Worm (Caenorhabditis elegans) whole organism, late embryonic: ENCODE measurements around the gene R02D5.3.

ENCODE experiments used
- C08G9.2 ChIP-seq: sonication (generic microtip); optimal IDR thresholded peaks from 2 replicates; lab custom pipeline; 2016; ENCODE audit warnings: mild to moderate bottlenecking, missing genetic modification characterization, moderate library complexity, missing compliant biosample characterization
- F13H6.1 ChIP-seq: sonication (generic microtip); optimal IDR thresholded peaks from 2 replicates; lab custom pipeline; 2016; ENCODE audit warnings: missing genetic modification characterization, missing compliant biosample characterization
- K09A11.1 ChIP-seq: sonication (generic microtip); optimal IDR thresholded peaks from 2 replicates; lab custom pipeline; 2017; ENCODE audit warnings: antibody characterized with exemption, mild to moderate bottlenecking, missing genetic modification characterization, missing compliant biosample characterization; ENCODE audit not compliant: insufficient read depth
- T23F11.4 ChIP-seq: fragments of 200-800 bp; sonication (Bioruptor generic); optimal IDR thresholded peaks from 2 replicates; lab custom pipeline; 2018; ENCODE audit warnings: mild to moderate bottlenecking, missing genetic modification characterization, missing compliant biosample characterization
- Y22D7AL.16 ChIP-seq: sonication (generic microtip); optimal IDR thresholded peaks from 2 replicates; lab custom pipeline; 2016; ENCODE audit warnings: missing genetic modification characterization, missing compliant biosample characterization
- ahr-1 ChIP-seq: sonication (generic microtip); optimal IDR thresholded peaks from 2 replicates; lab custom pipeline; 2016; ENCODE audit warnings: missing genetic modification characterization, missing compliant biosample characterization
- ama-1 ChIP-seq: fragments of 150-350 bp; optimal IDR thresholded peaks from 2 replicates; lab custom pipeline; 2014
- ceh-14 ChIP-seq: sonication (generic microtip); optimal IDR thresholded peaks from 2 replicates; lab custom pipeline; 2016; ENCODE audit warnings: missing genotype, missing genetic modification characterization, missing compliant biosample characterization
- ceh-18 ChIP-seq: sonication (generic microtip); optimal IDR thresholded peaks from 2 replicates; lab custom pipeline; 2016; ENCODE audit warnings: missing genetic modification characterization, missing compliant biosample characterization
- ceh-22 ChIP-seq: sonication (generic microtip); optimal IDR thresholded peaks from 2 replicates; lab custom pipeline; 2017; ENCODE audit warnings: missing biosample characterization, missing genetic modification characterization
- ceh-24 ChIP-seq: sonication (generic microtip); optimal IDR thresholded peaks from 2 replicates; lab custom pipeline; 2016; ENCODE audit warnings: mild to moderate bottlenecking, missing genetic modification characterization, missing compliant biosample characterization
- ceh-31 ChIP-seq: sonication (generic microtip); optimal IDR thresholded peaks from 2 replicates; lab custom pipeline; 2016; ENCODE audit warnings: missing genetic modification characterization, missing compliant biosample characterization
- ceh-45 ChIP-seq: fragments of 200-800 bp; sonication (Bioruptor generic); IDR thresholded peaks from 2 replicates; pipeline ENCODE4 v1.3.6; 2022; ENCODE audit warnings: missing genetic modification reagents, missing genetic modification characterization, missing compliant biosample characterization
- ceh-9 ChIP-seq: sonication (generic microtip); optimal IDR thresholded peaks from 2 replicates; lab custom pipeline; 2016; ENCODE audit warnings: mild to moderate bottlenecking, missing genetic modification characterization, inconsistent platforms, missing compliant biosample characterization
- elt-2 ChIP-seq: sonication (generic microtip); optimal IDR thresholded peaks from 2 replicates; lab custom pipeline; 2016; ENCODE audit warnings: missing genetic modification reagents, missing genetic modification characterization, missing compliant biosample characterization
- elt-4 ChIP-seq: sonication (generic microtip); optimal IDR thresholded peaks from 2 replicates; lab custom pipeline; 2016; ENCODE audit warnings: missing genetic modification characterization, missing compliant biosample characterization
- eyg-1 ChIP-seq: sonication (generic microtip); optimal IDR thresholded peaks from 2 replicates; lab custom pipeline; 2016; ENCODE audit warnings: missing genotype, missing genetic modification characterization, missing compliant biosample characterization
- fkh-10 ChIP-seq: fragments of 150-350 bp; optimal IDR thresholded peaks from 2 replicates; lab custom pipeline; 2014; ENCODE audit warnings: missing biosample characterization, missing genetic modification reagents, missing genetic modification characterization
- gmeb-2 ChIP-seq: sonication (generic microtip); optimal IDR thresholded peaks from 2 replicates; lab custom pipeline; 2016; ENCODE audit warnings: missing genetic modification characterization, inconsistent platforms, missing compliant biosample characterization
- hlh-15 ChIP-seq: sonication (generic microtip); optimal IDR thresholded peaks from 2 replicates; lab custom pipeline; 2016; ENCODE audit warnings: missing genetic modification characterization, missing compliant biosample characterization
- hlh-8 ChIP-seq: sonication (generic microtip); optimal IDR thresholded peaks from 2 replicates; lab custom pipeline; 2016; ENCODE audit warnings: missing genotype, missing genetic modification characterization, missing compliant biosample characterization
- lim-6 ChIP-seq: sonication (generic microtip); optimal IDR thresholded peaks from 2 replicates; lab custom pipeline; 2016; ENCODE audit warnings: missing genetic modification characterization, missing compliant biosample characterization
- nfya-1 ChIP-seq: sonication (generic microtip); optimal IDR thresholded peaks from 2 replicates; lab custom pipeline; 2017; ENCODE audit warnings: missing genetic modification characterization, mild to moderate bottlenecking, missing compliant biosample characterization, antibody characterized with exemption, moderate library complexity
- npax-4 ChIP-seq: sonication (generic microtip); optimal IDR thresholded peaks from 2 replicates; lab custom pipeline; 2016; ENCODE audit warnings: missing genetic modification characterization, missing compliant biosample characterization
- pat-9 ChIP-seq: fragments of 200-800 bp; sonication (Bioruptor generic); optimal IDR thresholded peaks from 2 replicates; lab custom pipeline; 2018; ENCODE audit warnings: mild to moderate bottlenecking, missing genetic modification characterization, moderate library complexity, missing compliant biosample characterization
- pax-1 ChIP-seq: fragments of 150-350 bp; optimal IDR thresholded peaks from 2 replicates; lab custom pipeline; 2014; ENCODE audit warnings: missing biosample characterization, missing genetic modification characterization
- pha-2 ChIP-seq: sonication (generic microtip); optimal IDR thresholded peaks from 2 replicates; lab custom pipeline; 2017; ENCODE audit warnings: mild to moderate bottlenecking, missing genetic modification characterization, missing compliant biosample characterization
- pha-4 ChIP-seq: fragments of 150-350 bp; optimal IDR thresholded peaks from 2 replicates; lab custom pipeline; 2018; ENCODE audit warnings: missing biosample characterization, missing genetic modification reagents, missing genetic modification characterization
- ref-2 ChIP-seq: sonication (generic microtip); optimal IDR thresholded peaks from 2 replicates; lab custom pipeline; 2016; ENCODE audit warnings: missing genetic modification characterization, missing compliant biosample characterization
- sox-2 ChIP-seq: fragments of 200-800 bp; sonication (Bioruptor generic); IDR thresholded peaks from 2 replicates; pipeline ENCODE4 v1.3.6; 2022; ENCODE audit warnings: missing genetic modification reagents, missing genetic modification characterization, missing compliant biosample characterization
- tbx-2 ChIP-seq: sonication (generic microtip); optimal IDR thresholded peaks from 2 replicates; lab custom pipeline; 2016; ENCODE audit warnings: missing genetic modification characterization, missing compliant biosample characterization
- tbx-7 ChIP-seq: sonication (generic microtip); optimal IDR thresholded peaks from 2 replicates; lab custom pipeline; 2016; ENCODE audit warnings: missing genotype, missing genetic modification characterization, missing compliant biosample characterization
- unc-42 ChIP-seq: sonication (generic microtip); optimal IDR thresholded peaks from 2 replicates; lab custom pipeline; 2016; ENCODE audit warnings: missing genotype, missing genetic modification characterization, missing compliant biosample characterization
- zip-5 ChIP-seq: sonication (generic microtip); optimal IDR thresholded peaks from 2 replicates; lab custom pipeline; 2016; ENCODE audit warnings: missing genetic modification characterization, missing compliant biosample characterization

R02D5.3 gene

DNA sequence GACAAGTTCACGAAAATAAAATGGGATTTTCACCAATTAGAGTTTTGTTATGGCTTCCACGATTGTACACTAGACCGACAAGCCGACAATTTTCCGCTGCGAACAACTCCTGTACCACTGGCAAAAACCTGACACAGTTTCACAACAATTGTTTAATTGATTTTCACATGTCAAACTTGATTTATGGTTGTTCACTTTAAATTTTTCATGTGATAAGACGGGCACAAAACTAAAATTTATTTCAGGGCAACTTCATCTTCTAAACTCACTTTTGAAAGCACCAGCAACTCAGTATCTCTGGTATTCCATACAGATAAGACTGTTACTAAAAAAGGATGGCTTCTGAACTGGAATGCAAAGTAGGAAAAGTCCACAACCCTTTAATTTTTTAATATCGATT, 1.6 kb upstream of the R02D5.3 start, which contains the start of gene R02D5.7:
Gene R02D5.7 (minus strand): TSS at position 101 of the 400 bp plus-strand sequence.
- TF ChIP-seq eyg-1 (tag; lab: Kevin White, UChicago), result no peak

DNA sequence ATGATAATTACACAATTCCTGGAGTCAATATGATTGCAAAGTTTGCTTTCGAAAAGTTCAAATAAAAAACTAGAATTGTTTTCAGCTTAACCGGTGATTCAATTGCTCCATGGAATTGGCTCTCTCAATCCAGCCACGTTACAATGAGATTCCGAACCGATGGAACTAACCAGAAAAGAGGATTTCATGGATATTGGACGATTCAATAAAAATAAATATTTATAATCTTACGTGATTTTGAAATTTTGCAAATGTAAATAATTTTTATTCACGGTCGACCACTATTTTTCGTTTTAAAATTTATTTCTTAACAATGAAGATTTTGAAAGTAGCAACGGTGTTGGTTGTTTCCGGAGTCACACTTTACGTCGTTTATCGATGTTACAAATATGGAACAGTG, 973 bp upstream of the R02D5.3 start, which contains the start of gene R02D5.10:
Gene R02D5.10 (plus strand): TSS at position 301 of the 400 bp plus-strand sequence.
- TF ChIP-seq pha-4 (tag; lab: Kevin White, UChicago), result no peak
- no peak for TF ChIP-seq ceh-9 (tag; lab: Kevin White, UChicago)

DNA sequence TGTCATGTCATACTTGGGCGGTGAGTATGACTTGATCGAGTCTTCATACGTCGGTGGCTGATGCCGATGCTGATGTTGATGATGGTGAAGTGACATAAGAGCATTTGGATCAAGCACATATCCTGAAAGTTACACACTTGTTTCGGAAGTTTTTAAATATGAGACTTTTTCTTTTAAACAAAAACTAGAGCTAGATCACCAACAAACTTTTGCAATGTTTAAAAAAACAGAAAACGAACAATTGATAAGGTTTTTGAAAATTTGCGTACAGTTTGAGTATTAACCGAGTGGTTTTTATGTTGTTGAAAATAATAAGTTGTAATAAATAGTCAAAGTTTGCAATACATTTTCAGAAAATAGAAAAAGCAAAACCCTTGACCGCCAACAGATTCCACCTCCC, 1.6 kb downstream of the R02D5.3 start, which contains the start of gene R02D5.4:
Gene R02D5.4 (minus strand): TSS at position 101 of the 400 bp plus-strand sequence.
- no peak for TF ChIP-seq ceh-45 (GFP tag; lab: Robert Waterston, UW)
- no peak for TF ChIP-seq fkh-10
- no peak for TF ChIP-seq pax-1
- TF ChIP-seq zip-5, result no peak
- no peak for TF ChIP-seq lim-6 (tag; lab: Kevin White, UChicago)
- TF ChIP-seq ceh-18 (tag; lab: Kevin White, UChicago), result no peak
- no peak for TF ChIP-seq pat-9 (tag; lab: Kevin White, UChicago)
- no peak for TF ChIP-seq tbx-7 (tag; lab: Kevin White, UChicago)
- TF ChIP-seq npax-4 (tag; lab: Kevin White, UChicago), result no peak
- TF ChIP-seq ama-1 (lab: Kevin White, UChicago), result no peak
- TF ChIP-seq ref-2, result no peak
- no peak for TF ChIP-seq elt-4
- TF ChIP-seq hlh-8 (tag; lab: Kevin White, UChicago), result no peak
- TF ChIP-seq pha-4 (tag; lab: Kevin White, UChicago), result no peak
- TF ChIP-seq ceh-22 (tag; lab: Kevin White, UChicago), result no peak
- no peak for TF ChIP-seq T23F11.4 (GFP tag; lab: Kevin White, UChicago)
- no peak for TF ChIP-seq sox-2 (GFP tag; lab: Robert Waterston, UW)
- no peak for TF ChIP-seq ceh-24
- TF ChIP-seq Y22D7AL.16, result no peak
- TF ChIP-seq, all 69 proteins: peak for 0

DNA sequence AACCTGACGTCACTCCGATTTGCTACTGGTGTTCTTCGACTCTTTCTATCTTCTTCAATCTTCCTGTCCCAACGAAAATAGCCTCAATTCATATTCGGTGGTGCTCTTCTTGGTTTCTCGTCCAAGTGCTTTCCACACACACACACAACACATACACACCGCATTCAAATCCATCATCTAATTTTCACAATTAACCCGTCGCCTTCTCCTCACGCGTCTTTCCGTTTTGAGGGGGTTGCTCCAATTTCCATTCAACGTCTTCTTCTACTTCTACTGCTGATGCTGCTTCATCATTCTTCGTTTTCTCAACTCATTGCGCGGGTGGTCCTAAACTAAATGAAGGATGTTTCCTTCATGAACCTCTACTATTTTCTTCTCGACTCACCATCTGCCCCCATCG, 8.1 kb downstream of the R02D5.3 start:
- TF ChIP-seq unc-42 (peak; percentile 87), ceh-31 (peak; percentile 24), gmeb-2 (tag; lab: Kevin White, UChicago) (no peak), pax-1 (no peak), tbx-2 (peak; percentile 46), pha-4 (tag; lab: Kevin White, UChicago) (no peak), pha-2 (tag; lab: Kevin White, UChicago) (no peak), ceh-14 (peak; percentile 35), C08G9.2 (tag; lab: Kevin White, UChicago) (peak; percentile 23), T23F11.4 (GFP tag; lab: Kevin White, UChicago) (no peak), ahr-1 (tag; lab: Kevin White, UChicago) (no peak), F13H6.1 (no peak)

DNA sequence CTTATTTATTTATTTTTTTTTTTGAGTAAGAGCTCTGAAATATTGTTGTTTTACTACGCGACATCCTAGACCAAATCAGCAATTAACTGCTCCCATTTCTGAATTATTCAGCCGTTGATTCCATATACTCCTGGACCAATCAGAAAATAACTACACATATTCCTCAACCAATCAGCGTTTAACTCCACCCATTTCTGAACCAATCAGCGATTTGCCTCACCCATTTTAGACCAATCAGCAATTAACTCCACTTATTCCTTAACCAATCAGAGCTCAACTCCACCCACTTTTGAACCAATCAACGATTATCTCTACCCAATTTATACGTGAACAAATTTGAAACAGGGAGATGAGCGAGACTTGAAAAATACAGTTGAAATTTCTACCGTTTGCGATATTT, 10.7 kb downstream of the R02D5.3 start:
- TF ChIP-seq unc-42 (no peak), nfya-1 (tag; lab: Kevin White, UChicago) (peak; percentile 84)

DNA sequence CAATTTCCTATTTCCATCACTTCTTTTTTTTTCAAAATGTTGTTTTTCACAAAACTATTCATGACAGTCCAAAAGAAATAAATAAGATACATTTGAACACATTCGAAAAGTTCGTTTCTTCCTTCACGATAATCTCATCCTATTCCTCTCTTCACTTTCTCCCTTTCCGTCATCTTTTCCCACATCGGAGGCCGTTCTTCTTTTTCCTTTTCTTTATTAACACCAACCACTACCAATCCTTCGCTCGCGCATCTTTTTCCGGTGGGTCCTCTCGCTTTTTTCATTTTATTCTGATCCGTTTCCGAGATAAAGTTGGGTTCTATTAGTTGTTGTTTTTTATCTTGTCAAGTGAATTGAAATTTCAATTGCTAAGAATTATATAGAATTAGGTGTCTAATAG, 12.5 kb downstream of the R02D5.3 start:
- TF ChIP-seq elt-2 (tag; lab: Kevin White, UChicago) (no peak), K09A11.1 (no peak), pat-9 (tag; lab: Kevin White, UChicago) (no peak), hlh-15 (tag; lab: Kevin White, UChicago) (no peak), C08G9.2 (tag; lab: Kevin White, UChicago) (no peak), Y22D7AL.16 (no peak)
